Fruit fly (Drosophila melanogaster) whole organism, embryonic: ENCODE data around the gene Ir68b.
A peak's percentile ranks its signal among the peaks of the same experiment; 100 is the strongest.

Source experiments
- Aef1 ChIP-seq: fragments of 200-800 bp; sonication (Bioruptor generic); IDR thresholded peaks from 3 replicates; pipeline ENCODE4 v1.3.6; 2022; ENCODE audit warnings: missing biosample characterization, missing genetic modification characterization
- Awh ChIP-seq: fragments of 200-800 bp; sonication (Bioruptor generic); IDR thresholded peaks from 2 replicates; pipeline ENCODE4, ENCODE4 v1.3.6; 2022; ENCODE audit warnings: missing biosample characterization, missing genetic modification characterization
- C15 ChIP-seq: fragments of 200-800 bp; sonication (Bioruptor generic); IDR thresholded peaks from 3 replicates; pipeline ENCODE4 v1.3.6; 2022; ENCODE audit warnings: missing biosample characterization, missing genetic modification characterization
- CG1024 ChIP-seq: fragments of 200-800 bp; sonication (Bioruptor generic); IDR thresholded peaks from 2 replicates; pipeline ENCODE4 v1.3.6; 2022; ENCODE audit warnings: missing biosample characterization, missing genetic modification characterization
- CG10565 ChIP-seq: fragments of 200-800 bp; sonication (Bioruptor generic); optimal IDR thresholded peaks from 3 replicates; lab custom pipeline; 2016; ENCODE audit warnings: missing biosample characterization, mild to moderate bottlenecking, missing genetic modification characterization
- CG13287 ChIP-seq: fragments of 200-800 bp; sonication (Bioruptor generic); IDR thresholded peaks from 2 replicates; pipeline ENCODE4 v1.3.6; 2022; ENCODE audit warnings: missing biosample characterization, missing genetic modification characterization; ENCODE audit not compliant: partially characterized antibody
- CG13296 ChIP-seq: fragments of 200-800 bp; sonication (Bioruptor generic); optimal IDR thresholded peaks from 3 replicates; lab custom pipeline; 2018; ENCODE audit warnings: missing biosample characterization, mild to moderate bottlenecking, missing genetic modification characterization
- CG14050 ChIP-seq: fragments of 200-800 bp; sonication (Bioruptor generic); IDR thresholded peaks from 3 replicates; pipeline ENCODE4 v1.3.6; 2022; ENCODE audit warnings: missing biosample characterization, missing genetic modification characterization
- CG14710 ChIP-seq: fragments of 200-800 bp; sonication (Bioruptor generic); optimal IDR thresholded peaks from 3 replicates; lab custom pipeline; 2019; ENCODE audit warnings: missing biosample characterization, mild to moderate bottlenecking, missing genetic modification characterization, moderate library complexity
- CG1647 ChIP-seq: fragments of 200-800 bp; sonication (Bioruptor generic); optimal IDR thresholded peaks from 3 replicates; lab custom pipeline; 2016; ENCODE audit warnings: missing biosample characterization, missing genetic modification characterization
- CG17612 ChIP-seq: fragments of 200-800 bp; sonication (Bioruptor generic); IDR thresholded peaks from 2 replicates; pipeline ENCODE4 v1.3.6; 2022; ENCODE audit warnings: missing biosample characterization, missing genetic modification characterization
- CG1832 ChIP-seq: fragments of 200-800 bp; sonication (Bioruptor generic); optimal IDR thresholded peaks from 2 replicates; lab custom pipeline; 2017; ENCODE audit warnings: missing biosample characterization, mild to moderate bottlenecking, missing genetic modification characterization, inconsistent platforms
- CG18619 ChIP-seq: fragments of 200-800 bp; sonication (Bioruptor generic); optimal IDR thresholded peaks from 3 replicates; lab custom pipeline; 2017; ENCODE audit warnings: missing biosample characterization, mild to moderate bottlenecking, missing genetic modification characterization
- CG3163 ChIP-seq: fragments of 200-800 bp; sonication (Bioruptor generic); optimal IDR thresholded peaks from 3 replicates; lab custom pipeline; 2016; ENCODE audit warnings: missing biosample characterization, missing genetic modification characterization
- CG4328 ChIP-seq: fragments of 200-800 bp; sonication (Bioruptor generic); optimal IDR thresholded peaks from 3 replicates; lab custom pipeline; 2017; ENCODE audit warnings: missing biosample characterization, missing genetic modification reagents, missing genetic modification characterization
- CG6254 ChIP-seq: fragments of 200-800 bp; sonication (Bioruptor generic); optimal IDR thresholded peaks from 3 replicates; lab custom pipeline; 2017; ENCODE audit warnings: mild to moderate bottlenecking, missing biosample characterization, missing genetic modification reagents, missing genetic modification characterization
- CG7271 ChIP-seq: fragments of 200-800 bp; sonication (Bioruptor generic); optimal IDR thresholded peaks from 2 replicates; lab custom pipeline; 2018; ENCODE audit warnings: missing biosample characterization, mild to moderate bottlenecking, missing genetic modification characterization, moderate library complexity
- CG8924 ChIP-seq: fragments of 200-800 bp; optimal IDR thresholded peaks from 3 replicates; lab custom pipeline; 2019; ENCODE audit warnings: missing biosample characterization, mild to moderate bottlenecking, missing genetic modification characterization, moderate library complexity
- Chrac-16 ChIP-seq: fragments of 200-800 bp; sonication (Bioruptor generic); optimal IDR thresholded peaks from 3 replicates; lab custom pipeline; 2016; ENCODE audit warnings: missing biosample characterization, missing genetic modification characterization
- Dbx ChIP-seq: fragments of 200-800 bp; sonication (Bioruptor generic); IDR thresholded peaks from 3 replicates; pipeline ENCODE4 v1.3.6; 2022; ENCODE audit warnings: missing biosample characterization, missing genetic modification characterization
- Doc2 ChIP-seq: fragments of 200-800 bp; sonication (Bioruptor generic); IDR thresholded peaks from 2 replicates; pipeline ENCODE4 v1.3.6; 2022; ENCODE audit warnings: missing biosample characterization, missing genetic modification characterization
- Drgx ChIP-seq: fragments of 200-800 bp; sonication (Bioruptor generic); IDR thresholded peaks from 2 replicates; pipeline ENCODE4 v1.3.6; 2022; ENCODE audit warnings: missing biosample characterization, missing genetic modification characterization
- HHEX ChIP-seq: fragments of 200-800 bp; sonication (Bioruptor generic); optimal IDR thresholded peaks from 3 replicates; lab custom pipeline; 2017; ENCODE audit warnings: missing biosample characterization, mild to moderate bottlenecking, missing genetic modification characterization, missing genetic modification reagents
- Mad ChIP-seq: fragments of 200-800 bp; sonication (Bioruptor generic); optimal IDR thresholded peaks from 2 replicates; lab custom pipeline; 2016; ENCODE audit warnings: missing biosample characterization, missing genetic modification characterization
- Opbp ChIP-seq: fragments of 200-800 bp; sonication (Bioruptor generic); IDR thresholded peaks from 3 replicates; pipeline ENCODE4 v1.3.6; 2022; ENCODE audit warnings: missing biosample characterization, missing genetic modification characterization; ENCODE audit not compliant: partially characterized antibody
- Ravus ChIP-seq: fragments of 200-800 bp; sonication (Bioruptor generic); IDR thresholded peaks from 2 replicates; pipeline ENCODE4 v1.3.6; 2022; ENCODE audit warnings: missing biosample characterization, missing genetic modification characterization
- Sox102F ChIP-seq: fragments of 200-800 bp; sonication (Bioruptor generic); optimal IDR thresholded peaks from 2 replicates; lab custom pipeline; 2018; ENCODE audit warnings: missing biosample characterization, mild to moderate bottlenecking, missing genetic modification characterization, moderate library complexity
- Sry-β ChIP-seq: fragments of 200-800 bp; sonication (Bioruptor generic); optimal IDR thresholded peaks from 2 replicates; lab custom pipeline; 2018; ENCODE audit warnings: missing biosample characterization, mild to moderate bottlenecking, missing genetic modification characterization, moderate library complexity
- ase ChIP-seq: fragments of 200-800 bp; sonication (Bioruptor generic); IDR thresholded peaks from 3 replicates; pipeline ENCODE4 v1.3.6; 2022; ENCODE audit warnings: missing biosample characterization, missing genetic modification characterization
- bcd ChIP-seq: fragments of 200-800 bp; sonication (Bioruptor generic); optimal IDR thresholded peaks from 2 replicates; lab custom pipeline; 2017; ENCODE audit warnings: missing biosample characterization, mild to moderate bottlenecking, missing genetic modification characterization
- bigmax ChIP-seq: fragments of 200-800 bp; sonication (Bioruptor generic); optimal IDR thresholded peaks from 2 replicates; lab custom pipeline; 2018; ENCODE audit warnings: missing biosample characterization, mild to moderate bottlenecking, missing genetic modification characterization
- bowl ChIP-seq: fragments of 200-800 bp; sonication (Bioruptor generic); IDR thresholded peaks from 2 replicates; pipeline ENCODE4 v1.3.6; 2022; ENCODE audit warnings: missing biosample characterization, missing genetic modification characterization
- cas ChIP-seq: fragments of 200-800 bp; sonication (Bioruptor generic); IDR thresholded peaks from 2 replicates; pipeline ENCODE4 v1.3.6; 2022; ENCODE audit warnings: missing biosample characterization, missing genetic modification characterization
- crc ChIP-seq: fragments of 200-800 bp; sonication (Bioruptor generic); optimal IDR thresholded peaks from 2 replicates; lab custom pipeline; 2016; ENCODE audit warnings: missing biosample characterization, missing genetic modification characterization
- croc ChIP-seq: fragments of 200-800 bp; sonication (Bioruptor generic); conservative IDR thresholded peaks from 3 replicates; pipeline ENCODE4 v1.3.6; 2022; ENCODE audit warnings: missing biosample characterization, missing genetic modification characterization
- gcm2 ChIP-seq: fragments of 200-800 bp; sonication (Bioruptor generic); optimal IDR thresholded peaks from 2 replicates; lab custom pipeline; 2016; ENCODE audit warnings: missing biosample characterization, missing genetic modification characterization
- hkb ChIP-seq, 2 experiments: fragments of 200-800 bp in 1 of 2; fragments of >200 bp in 1 of 2; sonication (Bioruptor generic) in 1 of 2; IDR thresholded peaks in 1 of 2; optimal IDR thresholded peaks in 1 of 2; 2 replicates each; pipeline versions ENCODE4 v1.3.6 to Lab custom; 2017 to 2022; ENCODE audit warnings: missing biosample characterization in 1 of 2, missing genetic modification characterization in 1 of 2
- ind ChIP-seq: fragments of 200-800 bp; sonication (Bioruptor generic); optimal IDR thresholded peaks from 3 replicates; lab custom pipeline; 2016; ENCODE audit warnings: missing biosample characterization, missing genetic modification characterization
- lbe ChIP-seq: fragments of 200-800 bp; sonication (Bioruptor generic); optimal IDR thresholded peaks from 2 replicates; lab custom pipeline; 2016; ENCODE audit warnings: missing biosample characterization, mild to moderate bottlenecking, missing genetic modification characterization
- nmo ChIP-seq: fragments of 200-800 bp; sonication (Bioruptor generic); optimal IDR thresholded peaks from 2 replicates; lab custom pipeline; 2018; ENCODE audit warnings: missing biosample characterization, mild to moderate bottlenecking, missing genetic modification characterization, moderate library complexity
- pnt ChIP-seq: fragments of 200-800 bp; sonication (Bioruptor generic); optimal IDR thresholded peaks from 3 replicates; lab custom pipeline; 2016; ENCODE audit warnings: missing biosample characterization, missing genetic modification characterization
- sc ChIP-seq, 3 experiments: fragments of >200 bp in 2 of 3; fragments of 200-800 bp in 1 of 3; sonication (Bioruptor generic) in 1 of 3; optimal IDR thresholded peaks; 2 replicates in 2 of 3; 3 replicates in 1 of 3; lab custom pipeline; 2017; ENCODE audit warnings: mild to moderate bottlenecking in 1 of 3, missing biosample characterization in 1 of 3, missing genetic modification characterization in 1 of 3, missing genetic modification reagents in 1 of 3
- sim ChIP-seq: fragments of 200-800 bp; sonication (Bioruptor generic); IDR thresholded peaks from 2 replicates; pipeline ENCODE4 v1.3.6; 2022; ENCODE audit warnings: missing biosample characterization, missing genetic modification characterization
- slp2 ChIP-seq: fragments of 200-800 bp; sonication (Bioruptor generic); optimal IDR thresholded peaks from 2 replicates; lab custom pipeline; 2016; ENCODE audit warnings: missing biosample characterization, missing genetic modification characterization
- stc ChIP-seq: fragments of 200-800 bp; sonication (Bioruptor generic); IDR thresholded peaks from 2 replicates; pipeline ENCODE4 v1.3.6; 2022; ENCODE audit warnings: missing biosample characterization, missing genetic modification characterization
- sug ChIP-seq: fragments of 200-800 bp; optimal IDR thresholded peaks from 2 replicates; lab custom pipeline; 2019; ENCODE audit warnings: missing biosample characterization, mild to moderate bottlenecking, missing genetic modification characterization, moderate library complexity
- tgo ChIP-seq: fragments of 200-800 bp; sonication (Bioruptor generic); IDR thresholded peaks from 3 replicates; pipeline ENCODE4 v1.3.6; 2022; ENCODE audit warnings: missing biosample characterization, missing genetic modification characterization
- tio ChIP-seq: fragments of 200-800 bp; sonication (Bioruptor generic); optimal IDR thresholded peaks from 2 replicates; lab custom pipeline; 2017; ENCODE audit warnings: missing biosample characterization, missing genetic modification characterization, inconsistent platforms
- usp ChIP-seq: fragments of >200 bp; optimal IDR thresholded peaks from 2 replicates; lab custom pipeline; 2017; ENCODE audit warnings: missing biosample characterization, missing genetic modification characterization

Ir68b gene

DNA sequence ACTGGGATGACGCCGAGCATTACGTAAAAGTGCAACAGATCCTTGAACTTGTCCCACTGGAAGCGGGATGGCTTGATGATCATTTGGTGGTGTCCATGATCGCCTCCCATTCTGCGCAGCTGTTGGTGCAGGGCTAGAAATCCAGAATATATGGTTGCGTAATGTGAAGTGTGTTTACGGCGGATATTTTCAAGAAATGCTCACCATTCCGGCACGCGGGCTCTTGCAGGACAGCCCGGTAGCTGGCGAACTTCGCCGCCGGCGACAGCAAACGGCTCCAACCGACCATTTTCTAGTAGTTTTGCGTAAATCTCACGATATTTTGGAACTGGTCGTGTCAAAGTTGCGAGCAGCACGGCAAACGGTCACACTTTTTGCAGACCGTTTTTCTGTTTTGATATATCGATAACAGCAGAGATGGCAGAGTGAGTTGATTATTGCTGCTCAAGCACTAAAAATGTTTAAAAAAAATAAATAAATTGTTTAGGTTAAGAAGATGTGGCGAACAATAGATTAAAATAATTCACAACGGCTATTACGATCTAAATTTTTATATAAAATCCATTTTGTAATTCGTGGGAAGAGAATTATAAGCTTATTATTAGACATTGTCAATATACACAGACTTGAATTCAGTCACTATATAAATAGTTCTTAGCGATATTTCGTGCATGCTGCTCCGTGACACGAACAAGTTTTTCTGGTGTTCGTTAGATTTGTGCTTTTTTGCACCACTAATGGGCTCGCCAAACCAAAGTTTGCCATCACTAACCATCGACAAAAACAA is 11.1 kb upstream of the Ir68b start, which contains the start of the genes ND-SGDH and RhoGAP68F (continued):
- TF ChIP-seq tio = peak; percentile 72
- TF ChIP-seq CG7271 = no peak
- peak; percentile 89 for TF ChIP-seq CG14710 (tag; lab: Kevin White, UChicago)
- peak; percentile 63 for TF ChIP-seq Sox102F (GFP tag; lab: Kevin White, UChicago)
- TF ChIP-seq Aef1 = peak; percentile 68
- no peak for TF ChIP-seq CG14050 (GFP tag; lab: Robert Waterston, UW)
- TF ChIP-seq CG1024 (GFP tag; lab: Robert Waterston, UW) = no peak
- TF ChIP-seq bigmax (GFP tag; lab: Kevin White, UChicago) = no peak
- no peak for TF ChIP-seq stc (GFP tag; lab: Robert Waterston, UW)
- peak; percentile 45 for TF ChIP-seq CG1647 (GFP tag; lab: Kevin White, UChicago)
- no peak for TF ChIP-seq bowl
- TF ChIP-seq crc (GFP tag; lab: Kevin White, UChicago) = no peak
- peak; percentile 83 for TF ChIP-seq Dbx
- TF ChIP-seq sug (tag; lab: Kevin White, UChicago) = peak; percentile 82
- TF ChIP-seq Sry-β (GFP tag; lab: Kevin White, UChicago) = peak; percentile 78
- TF ChIP-seq Doc2 (GFP tag; lab: Robert Waterston, UW) = no peak
- no peak for TF ChIP-seq gcm2 (GFP tag; lab: Kevin White, UChicago)
- TF ChIP-seq croc (GFP tag; lab: Robert Waterston, UW) = peak; percentile 64
- peak; percentile 89 for TF ChIP-seq nmo (GFP tag; lab: Kevin White, UChicago)
- peak; percentile 70 for TF ChIP-seq CG13296 (GFP tag; lab: Kevin White, UChicago)
- no peak for TF ChIP-seq usp (GFP tag; lab: Kevin White, UChicago)
- peak; percentile 85 for TF ChIP-seq Opbp
- peak; percentile 61 for TF ChIP-seq CG4328
- TF ChIP-seq Drgx (GFP tag; lab: Robert Waterston, UW) = peak; percentile 34; the same call in 1 of the 2 replicates
- TF ChIP-seq Awh (GFP tag; lab: Robert Waterston, UW) = no peak
- TF ChIP-seq HHEX = peak; percentile 46
- TF ChIP-seq CG17612 (GFP tag; lab: Robert Waterston, UW) = no peak
- TF ChIP-seq CG13287 (GFP tag; lab: Robert Waterston, UW) = peak; percentile 95
- TF ChIP-seq CG6254 (GFP tag; lab: Kevin White, UChicago) = no peak
- TF ChIP-seq ind (GFP tag; lab: Kevin White, UChicago) = peak; percentile 83
- peak; percentile 76 for TF ChIP-seq Chrac-16 (GFP tag; lab: Kevin White, UChicago)
- no peak for TF ChIP-seq CG1832
- TF ChIP-seq CG8924 (tag; lab: Kevin White, UChicago) = peak; percentile 69
- peak; percentile 78 for TF ChIP-seq bcd (GFP tag; lab: Kevin White, UChicago)
- TF ChIP-seq cas (GFP tag; lab: Robert Waterston, UW) = 0 out of 2 replicates have a peak, but pooled peaks have one; percentile 44
- no peak for TF ChIP-seq C15 (GFP tag; lab: Robert Waterston, UW)
- TF ChIP-seq Ravus = no peak
- peak; percentile 58 for TF ChIP-seq slp2
- peak; percentile 61 for TF ChIP-seq Mad
- peak; percentile 51 for TF ChIP-seq pnt (GFP tag; lab: Kevin White, UChicago)
- TF ChIP-seq CG3163 (GFP tag; lab: Kevin White, UChicago) = no peak
- TF ChIP-seq CG10565 = no peak
- peak; percentile 41 for TF ChIP-seq CG18619 (GFP tag; lab: Kevin White, UChicago)
- TF ChIP-seq ase (GFP tag; lab: Robert Waterston, UW) = 0 out of 3 replicates have a peak, but pooled peaks have one; percentile 37
- no peak for TF ChIP-seq hkb (optimal IDR thresholded peaks at IDR 0.05; lab: Kevin White, UChicago)
- no peak; the same call in none of the 2 replicates for TF ChIP-seq hkb (GFP tag; IDR thresholded peaks at IDR 0.05; lab: Robert Waterston, UW)
- TF ChIP-seq sim (GFP tag; lab: Robert Waterston, UW) = no peak
- TF ChIP-seq lbe (GFP tag; lab: Kevin White, UChicago) = peak; percentile 30
- peak; percentile 74 for TF ChIP-seq tgo (GFP tag; lab: Robert Waterston, UW)
- no peak for TF ChIP-seq sc (optimal IDR thresholded peaks at IDR 0.05; lab: Kevin White, UChicago)
- peak; percentile 47 for TF ChIP-seq sc (GFP tag; optimal IDR thresholded peaks at IDR 0.05; lab: Kevin White, UChicago)
